Worm (Caenorhabditis elegans): ENCODE results near the gene nhx-6.

- TF ChIP-seq tra-4 (tag; optimal IDR thresholded peaks at IDR 0.05) = no peak
- no peak for TF ChIP-seq ama-1 (optimal IDR thresholded peaks at IDR 0.05)
- TF ChIP-seq tbx-11 (GFP tag; IDR thresholded peaks at IDR 0.05) = no peak
- TF ChIP-seq hmbx-1 (tag; optimal IDR thresholded peaks at IDR 0.05) = no peak
- no peak for TF ChIP-seq B0310.2 (tag; optimal IDR thresholded peaks at IDR 0.05)
- no peak for TF ChIP-seq F13C5.2 (tag; optimal IDR thresholded peaks at IDR 0.05)
- TF ChIP-seq pes-1 (GFP tag; IDR thresholded peaks at IDR 0.05) = no peak
Measured at ce11 chrII:1670260-1670879, at the start of gene nhx-6.
